Worm (Caenorhabditis elegans) whole organism, late embryonic: ENCODE results near the gene srbc-43.

Experiments used
- C38D4.7 ChIP-seq: fragments of 200-800 bp; sonication (Bioruptor generic); optimal IDR thresholded peaks from 2 replicates; lab custom pipeline; 2018; ENCODE audit warnings: mild to moderate bottlenecking, missing genetic modification characterization, moderate library complexity, missing compliant biosample characterization
- F13H6.1 ChIP-seq: sonication (generic microtip); optimal IDR thresholded peaks from 2 replicates; lab custom pipeline; 2016; ENCODE audit warnings: missing genetic modification characterization, missing compliant biosample characterization
- T23F11.4 ChIP-seq: fragments of 200-800 bp; sonication (Bioruptor generic); optimal IDR thresholded peaks from 2 replicates; lab custom pipeline; 2018; ENCODE audit warnings: mild to moderate bottlenecking, missing genetic modification characterization, missing compliant biosample characterization
- ahr-1 ChIP-seq: sonication (generic microtip); optimal IDR thresholded peaks from 2 replicates; lab custom pipeline; 2016; ENCODE audit warnings: missing genetic modification characterization, missing compliant biosample characterization
- ceh-14 ChIP-seq: sonication (generic microtip); optimal IDR thresholded peaks from 2 replicates; lab custom pipeline; 2016; ENCODE audit warnings: missing genotype, missing genetic modification characterization, missing compliant biosample characterization
- ceh-19 ChIP-seq: fragments of 200-800 bp; sonication (Bioruptor generic); optimal IDR thresholded peaks from 2 replicates; lab custom pipeline; 2018; ENCODE audit warnings: mild to moderate bottlenecking, missing genetic modification characterization, missing compliant biosample characterization
- ceh-2 ChIP-seq: sonication (generic microtip); optimal IDR thresholded peaks from 2 replicates; lab custom pipeline; 2016; ENCODE audit warnings: missing genotype, missing genetic modification characterization, missing compliant biosample characterization
- ceh-30 ChIP-seq: fragments of 150-350 bp; optimal IDR thresholded peaks from 2 replicates; lab custom pipeline; 2014; ENCODE audit warnings: missing biosample characterization, missing genetic modification characterization
- ceh-31 ChIP-seq: sonication (generic microtip); optimal IDR thresholded peaks from 2 replicates; lab custom pipeline; 2016; ENCODE audit warnings: missing genetic modification characterization, missing compliant biosample characterization
- ceh-34 ChIP-seq: sonication (generic microtip); optimal IDR thresholded peaks from 2 replicates; lab custom pipeline; 2016; ENCODE audit warnings: mild to moderate bottlenecking, missing genetic modification characterization, missing compliant biosample characterization
- ceh-45 ChIP-seq: fragments of 200-800 bp; sonication (Bioruptor generic); IDR thresholded peaks from 2 replicates; pipeline ENCODE4 v1.3.6; 2022; ENCODE audit warnings: missing genetic modification reagents, missing genetic modification characterization, missing compliant biosample characterization
- ceh-48 ChIP-seq: sonication (generic microtip); optimal IDR thresholded peaks from 2 replicates; lab custom pipeline; 2016; ENCODE audit warnings: missing genetic modification characterization, inconsistent platforms, missing compliant biosample characterization
- che-1 ChIP-seq: sonication (generic microtip); optimal IDR thresholded peaks from 2 replicates; lab custom pipeline; 2016; ENCODE audit warnings: mild to moderate bottlenecking, missing genetic modification characterization, missing compliant biosample characterization
- dmd-4 ChIP-seq: sonication (generic microtip); optimal IDR thresholded peaks from 2 replicates; lab custom pipeline; 2016; ENCODE audit warnings: borderline replicate concordance, missing genetic modification characterization, missing compliant biosample characterization
- dve-1 ChIP-seq: sonication (generic microtip); optimal IDR thresholded peaks from 2 replicates; lab custom pipeline; 2017; ENCODE audit warnings: antibody characterized with exemption, mild to moderate bottlenecking, missing genetic modification characterization, missing compliant biosample characterization
- elt-2 ChIP-seq: sonication (generic microtip); optimal IDR thresholded peaks from 2 replicates; lab custom pipeline; 2016; ENCODE audit warnings: missing genetic modification reagents, missing genetic modification characterization, missing compliant biosample characterization
- ets-4 ChIP-seq: sonication (generic microtip); optimal IDR thresholded peaks from 2 replicates; lab custom pipeline; 2016; ENCODE audit warnings: missing genetic modification characterization, missing compliant biosample characterization
- eyg-1 ChIP-seq: sonication (generic microtip); optimal IDR thresholded peaks from 2 replicates; lab custom pipeline; 2016; ENCODE audit warnings: missing genotype, missing genetic modification characterization, missing compliant biosample characterization
- fkh-10 ChIP-seq: fragments of 150-350 bp; optimal IDR thresholded peaks from 2 replicates; lab custom pipeline; 2014; ENCODE audit warnings: missing biosample characterization, missing genetic modification reagents, missing genetic modification characterization
- fkh-6 ChIP-seq: sonication (generic microtip); optimal IDR thresholded peaks from 2 replicates; lab custom pipeline; 2016; ENCODE audit warnings: missing genetic modification characterization, missing compliant biosample characterization
- hlh-13 ChIP-seq: fragments of 200-800 bp; sonication (Bioruptor generic); optimal IDR thresholded peaks from 2 replicates; lab custom pipeline; 2018; ENCODE audit warnings: mild to moderate bottlenecking, missing genetic modification characterization, missing compliant biosample characterization
- hlh-30 ChIP-seq: sonication (generic microtip); optimal IDR thresholded peaks from 2 replicates; lab custom pipeline; 2017; ENCODE audit warnings: antibody characterized with exemption, missing genetic modification characterization, missing compliant biosample characterization; ENCODE audit not compliant: insufficient read depth
- hlh-6 ChIP-seq: sonication (generic microtip); optimal IDR thresholded peaks from 2 replicates; lab custom pipeline; 2016; ENCODE audit warnings: missing genotype, missing genetic modification characterization, missing compliant biosample characterization
- hlh-8 ChIP-seq: sonication (generic microtip); optimal IDR thresholded peaks from 2 replicates; lab custom pipeline; 2016; ENCODE audit warnings: missing genotype, missing genetic modification characterization, missing compliant biosample characterization
- nfya-1 ChIP-seq: sonication (generic microtip); optimal IDR thresholded peaks from 2 replicates; lab custom pipeline; 2017; ENCODE audit warnings: missing genetic modification characterization, mild to moderate bottlenecking, missing compliant biosample characterization, antibody characterized with exemption, moderate library complexity
- nhr-11 ChIP-seq: fragments of 150-350 bp; optimal IDR thresholded peaks from 2 replicates; lab custom pipeline; 2014; ENCODE audit warnings: missing biosample characterization, missing genetic modification characterization
- nhr-232 ChIP-seq: sonication (generic microtip); optimal IDR thresholded peaks from 2 replicates; lab custom pipeline; 2016; ENCODE audit warnings: missing genetic modification characterization, missing compliant biosample characterization
- npax-4 ChIP-seq: sonication (generic microtip); optimal IDR thresholded peaks from 2 replicates; lab custom pipeline; 2016; ENCODE audit warnings: missing genetic modification characterization, missing compliant biosample characterization
- pat-9 ChIP-seq: fragments of 200-800 bp; sonication (Bioruptor generic); optimal IDR thresholded peaks from 2 replicates; lab custom pipeline; 2018; ENCODE audit warnings: mild to moderate bottlenecking, missing genetic modification characterization, moderate library complexity, missing compliant biosample characterization
- pha-2 ChIP-seq: sonication (generic microtip); optimal IDR thresholded peaks from 2 replicates; lab custom pipeline; 2017; ENCODE audit warnings: mild to moderate bottlenecking, missing genetic modification characterization, missing compliant biosample characterization
- pha-4 ChIP-seq: fragments of 150-350 bp; optimal IDR thresholded peaks from 2 replicates; lab custom pipeline; 2018; ENCODE audit warnings: missing biosample characterization, missing genetic modification reagents, missing genetic modification characterization
- pqm-1 ChIP-seq: sonication (generic microtip); optimal IDR thresholded peaks from 2 replicates; lab custom pipeline; 2016; ENCODE audit warnings: missing genetic modification characterization, missing compliant biosample characterization
- pros-1 ChIP-seq: fragments of 150-350 bp; optimal IDR thresholded peaks from 2 replicates; lab custom pipeline; 2014; ENCODE audit warnings: missing biosample characterization, missing genetic modification reagents, missing genetic modification characterization
- rnt-1 ChIP-seq: sonication (generic microtip); optimal IDR thresholded peaks from 2 replicates; lab custom pipeline; 2016; ENCODE audit warnings: missing genetic modification characterization, missing compliant biosample characterization
- sox-4 ChIP-seq: sonication (generic microtip); optimal IDR thresholded peaks from 2 replicates; lab custom pipeline; 2017; ENCODE audit warnings: mild to moderate bottlenecking, missing genetic modification characterization, inconsistent platforms, missing compliant biosample characterization
- syd-9 ChIP-seq: sonication (generic microtip); optimal IDR thresholded peaks from 2 replicates; lab custom pipeline; 2016; ENCODE audit warnings: mild to moderate bottlenecking, missing genetic modification characterization, moderate library complexity, missing compliant biosample characterization
- tbx-2 ChIP-seq: sonication (generic microtip); optimal IDR thresholded peaks from 2 replicates; lab custom pipeline; 2016; ENCODE audit warnings: missing genetic modification characterization, missing compliant biosample characterization
- unc-3 ChIP-seq, 2 experiments: fragments of 200-800 bp in 1 of 2; sonication (Bioruptor generic) in 1 of 2; sonication (generic microtip) in 1 of 2; conservative IDR thresholded peaks in 1 of 2; optimal IDR thresholded peaks in 1 of 2; 2 replicates each; pipeline versions ENCODE4 v1.3.6 to Lab custom; 2016 to 2022; ENCODE audit warnings: missing compliant biosample characterization in 2 of 2, missing genetic modification characterization in 2 of 2, missing genetic modification reagents in 1 of 2
- unc-42 ChIP-seq: sonication (generic microtip); optimal IDR thresholded peaks from 2 replicates; lab custom pipeline; 2016; ENCODE audit warnings: missing genotype, missing genetic modification characterization, missing compliant biosample characterization
- unc-55 ChIP-seq: sonication (generic microtip); optimal IDR thresholded peaks from 2 replicates; lab custom pipeline; 2017; ENCODE audit warnings: missing biosample characterization, missing genetic modification reagents, missing genetic modification characterization
- zip-5 ChIP-seq: sonication (generic microtip); optimal IDR thresholded peaks from 2 replicates; lab custom pipeline; 2016; ENCODE audit warnings: missing genetic modification characterization, missing compliant biosample characterization

The srbc-43 gene

ce11 chrV:12819155-12819554 is 28.8 kb upstream of the srbc-43 start:
- TF ChIP-seq hlh-6 (tag; lab: Kevin White, UChicago), result peak; percentile 41
- peak; percentile 13 for TF ChIP-seq ceh-2 (tag; lab: Kevin White, UChicago)
- peak; percentile 4 for TF ChIP-seq ceh-14 (tag; lab: Kevin White, UChicago)
- peak; percentile 20 for TF ChIP-seq syd-9 (tag; lab: Kevin White, UChicago)
- no peak for TF ChIP-seq dmd-4 (tag; lab: Kevin White, UChicago)
- TF ChIP-seq tbx-2 (tag; lab: Kevin White, UChicago), result peak; percentile 20
- TF ChIP-seq, all 69 proteins: peak for 5

- no peak for TF ChIP-seq elt-2 (tag; lab: Kevin White, UChicago)
- TF ChIP-seq unc-42 (tag; lab: Kevin White, UChicago), result peak; percentile 65
Observed at ce11 chrV:12818486-12818885, 28.2 kb upstream of the srbc-43 start.

ce11 chrV:12816672-12817071 is 26.4 kb upstream of the srbc-43 start:
- TF ChIP-seq nfya-1 (tag; lab: Kevin White, UChicago) (no peak), unc-42 (tag; lab: Kevin White, UChicago) (no peak), fkh-10 (GFP tag; lab: Kevin White, UChicago) (no peak), T23F11.4 (no peak), pha-2 (tag; lab: Kevin White, UChicago) (no peak), hlh-8 (no peak), unc-55 (GFP tag; lab: Kevin White, UChicago) (no peak), hlh-30 (tag; lab: Kevin White, UChicago) (no peak), pat-9 (tag; lab: Kevin White, UChicago) (no peak), ceh-19 (GFP tag; lab: Kevin White, UChicago) (no peak), fkh-6 (no peak), zip-5 (tag; lab: Kevin White, UChicago) (no peak), che-1 (tag; lab: Kevin White, UChicago) (no peak), F13H6.1 (tag; lab: Kevin White, UChicago) (no peak), sox-4 (tag; lab: Kevin White, UChicago) (no peak), ahr-1 (tag; lab: Kevin White, UChicago) (no peak), ceh-31 (tag; lab: Kevin White, UChicago) (no peak), ceh-48 (tag; lab: Kevin White, UChicago) (no peak), pqm-1 (tag; lab: Kevin White, UChicago) (no peak), hlh-13 (GFP tag; lab: Kevin White, UChicago) (no peak)

- no peak for TF ChIP-seq ceh-30 (tag; lab: Kevin White, UChicago)
- no peak for TF ChIP-seq nhr-232 (tag; lab: Kevin White, UChicago)
- no peak for TF ChIP-seq ceh-45 (GFP tag; lab: Robert Waterston, UW)
- TF ChIP-seq ets-4 (tag; lab: Kevin White, UChicago), result no peak
- no peak for TF ChIP-seq unc-42 (tag; lab: Kevin White, UChicago)
- TF ChIP-seq eyg-1 (tag; lab: Kevin White, UChicago), result no peak
- TF ChIP-seq zip-5 (tag; lab: Kevin White, UChicago), result no peak
- TF ChIP-seq hlh-13 (GFP tag; lab: Kevin White, UChicago), result no peak
- TF ChIP-seq unc-3 (GFP tag; conservative IDR thresholded peaks at IDR 0.05; lab: Robert Waterston, UW), result no peak
- no peak for TF ChIP-seq unc-3 (tag; optimal IDR thresholded peaks at IDR 0.05; lab: Kevin White, UChicago)
- TF ChIP-seq rnt-1, result no peak
- no peak for TF ChIP-seq sox-4 (tag; lab: Kevin White, UChicago)
- TF ChIP-seq nhr-11 (tag; lab: Kevin White, UChicago), result no peak
- no peak for TF ChIP-seq pha-4
- no peak for TF ChIP-seq dve-1 (tag; lab: Kevin White, UChicago)
- no peak for TF ChIP-seq ceh-34
- no peak for TF ChIP-seq npax-4 (tag; lab: Kevin White, UChicago)
- TF ChIP-seq elt-2 (tag; lab: Kevin White, UChicago), result no peak
- TF ChIP-seq C38D4.7 (GFP tag; lab: Kevin White, UChicago), result no peak
- TF ChIP-seq pros-1, result no peak
Observed at ce11 chrV:12815386-12815785, 25.1 kb upstream of the srbc-43 start.
